Worm (Caenorhabditis elegans) whole organism, L2 larva: ENCODE measurements around the gene glc-1.
A peak's percentile ranks its signal among the peaks of the same experiment; 100 is the strongest.

ENCODE experiments used
- C34F6.9 ChIP-seq: fragments of 150-350 bp; optimal IDR thresholded peaks from 2 replicates; lab custom pipeline; 2014; ENCODE audit warnings: missing biosample characterization, missing genetic modification characterization
- R02D3.7 ChIP-seq: fragments of 150-350 bp; optimal IDR thresholded peaks from 2 replicates; lab custom pipeline; 2014; ENCODE audit warnings: missing biosample characterization, missing genetic modification characterization
- Y55F3AM.14 ChIP-seq: fragments of 200-800 bp; sonication (Bioruptor generic); optimal IDR thresholded peaks from 2 replicates; lab custom pipeline; 2018; ENCODE audit warnings: mild to moderate bottlenecking, missing genetic modification characterization, missing compliant biosample characterization
- alr-1 ChIP-seq: fragments of 150-350 bp; optimal IDR thresholded peaks from 2 replicates; lab custom pipeline; 2014; ENCODE audit warnings: missing biosample characterization, missing genetic modification characterization
- ama-1 ChIP-seq: fragments of 150-350 bp; optimal IDR thresholded peaks from 2 replicates; lab custom pipeline; 2018; ENCODE audit warnings: inconsistent platforms
- blmp-1 ChIP-seq: sonication (generic microtip); optimal IDR thresholded peaks from 2 replicates; lab custom pipeline; 2017; ENCODE audit warnings: missing genetic modification characterization, mild to moderate bottlenecking, missing compliant biosample characterization, antibody characterized with exemption, moderate library complexity; ENCODE audit not compliant: insufficient read depth
- ceh-16 ChIP-seq: fragments of 150-350 bp; optimal IDR thresholded peaks from 2 replicates; lab custom pipeline; 2014; ENCODE audit warnings: missing biosample characterization, missing genetic modification characterization
- ceh-82 ChIP-seq: fragments of 150-350 bp; optimal IDR thresholded peaks from 2 replicates; lab custom pipeline; 2014; ENCODE audit warnings: missing biosample characterization, missing genetic modification characterization
- crh-2 ChIP-seq: sonication (generic microtip); optimal IDR thresholded peaks from 2 replicates; lab custom pipeline; 2017; ENCODE audit warnings: missing biosample characterization, missing genetic modification characterization
- dmd-4 ChIP-seq: sonication (generic microtip); optimal IDR thresholded peaks from 2 replicates; lab custom pipeline; 2017; ENCODE audit warnings: missing biosample characterization, missing genetic modification characterization
- egl-27 ChIP-seq: sonication (generic microtip); optimal IDR thresholded peaks from 3 replicates; lab custom pipeline; 2017; ENCODE audit warnings: missing biosample characterization, missing genetic modification reagents, missing genetic modification characterization
- elt-3 ChIP-seq: sonication (generic microtip); optimal IDR thresholded peaks from 2 replicates; lab custom pipeline; 2017; ENCODE audit warnings: missing biosample characterization, missing genetic modification characterization
- fos-1 ChIP-seq: fragments of 150-350 bp; optimal IDR thresholded peaks from 2 replicates; lab custom pipeline; 2014; ENCODE audit warnings: missing biosample characterization, missing genetic modification characterization
- gmeb-1 ChIP-seq: fragments of 150-350 bp; optimal IDR thresholded peaks from 2 replicates; lab custom pipeline; 2014; ENCODE audit warnings: missing biosample characterization, missing genetic modification characterization
- lin-11 ChIP-seq: fragments of 150-350 bp; sonication (generic microtip); optimal IDR thresholded peaks from 2 replicates; lab custom pipeline; 2014; ENCODE audit warnings: missing biosample characterization, missing genetic modification characterization, inconsistent platforms, mixed read lengths
- lin-13 ChIP-seq: fragments of 150-350 bp; optimal IDR thresholded peaks from 2 replicates; lab custom pipeline; 2014; ENCODE audit warnings: missing biosample characterization, missing genetic modification reagents, missing genetic modification characterization
- mab-5 ChIP-seq: fragments of 150-350 bp; optimal IDR thresholded peaks from 2 replicates; lab custom pipeline; 2014; ENCODE audit warnings: missing biosample characterization, missing genetic modification characterization
- mbf-1 ChIP-seq: sonication (generic microtip); optimal IDR thresholded peaks from 2 replicates; lab custom pipeline; 2017; ENCODE audit warnings: missing biosample characterization, missing genetic modification characterization
- mdl-1 ChIP-seq, 2 experiments: fragments of 150-350 bp in 1 of 2; sonication (generic microtip) in 1 of 2; optimal IDR thresholded peaks; 2 replicates each; lab custom pipeline; 2017; ENCODE audit warnings: missing biosample characterization in 2 of 2, missing genetic modification characterization in 2 of 2
- nhr-10 ChIP-seq: sonication (generic microtip); optimal IDR thresholded peaks from 2 replicates; lab custom pipeline; 2017; ENCODE audit warnings: missing biosample characterization, missing genetic modification characterization
- nhr-11 ChIP-seq: fragments of 150-350 bp; optimal IDR thresholded peaks from 2 replicates; lab custom pipeline; 2014; ENCODE audit warnings: missing biosample characterization, missing genetic modification characterization
- nhr-21 ChIP-seq: fragments of 150-350 bp; optimal IDR thresholded peaks from 2 replicates; lab custom pipeline; 2014; ENCODE audit warnings: missing biosample characterization, missing genetic modification characterization
- nhr-23 ChIP-seq: fragments of 150-350 bp; optimal IDR thresholded peaks from 2 replicates; lab custom pipeline; 2014; ENCODE audit warnings: missing biosample characterization, missing genetic modification reagents, missing genetic modification characterization
- nhr-237 ChIP-seq: fragments of 150-350 bp; optimal IDR thresholded peaks from 2 replicates; lab custom pipeline; 2014; ENCODE audit warnings: missing biosample characterization, missing genetic modification characterization
- nhr-25 ChIP-seq: fragments of 150-350 bp; sonication (generic microtip); optimal IDR thresholded peaks from 3 replicates; lab custom pipeline; 2014; ENCODE audit warnings: missing biosample characterization, missing genetic modification characterization
- nhr-6 ChIP-seq: fragments of 150-350 bp; optimal IDR thresholded peaks from 2 replicates; lab custom pipeline; 2014; ENCODE audit warnings: missing biosample characterization, missing genetic modification characterization
- peb-1 ChIP-seq: fragments of 150-350 bp; optimal IDR thresholded peaks from 2 replicates; lab custom pipeline; 2014; ENCODE audit warnings: missing biosample characterization, missing genetic modification characterization
- sem-4 ChIP-seq: fragments of 150-350 bp; optimal IDR thresholded peaks from 2 replicates; lab custom pipeline; 2014; ENCODE audit warnings: missing biosample characterization, missing genetic modification reagents, missing genetic modification characterization
- skn-1 ChIP-seq: sonication (generic microtip); optimal IDR thresholded peaks from 2 replicates; lab custom pipeline; 2017; ENCODE audit warnings: missing biosample characterization, missing genetic modification characterization
- sma-9 ChIP-seq, 2 experiments: fragments of 150-350 bp in 1 of 2; sonication (generic microtip) in 1 of 2; optimal IDR thresholded peaks; 2 replicates each; lab custom pipeline; 2014 to 2016; ENCODE audit warnings: missing genetic modification characterization in 2 of 2, mild to moderate bottlenecking in 1 of 2, missing biosample characterization in 1 of 2, missing compliant biosample characterization in 1 of 2, missing genetic modification reagents in 1 of 2, moderate library complexity in 1 of 2
- snpc-4 ChIP-seq: fragments of 150-350 bp; optimal IDR thresholded peaks from 2 replicates; lab custom pipeline; 2014; ENCODE audit warnings: missing biosample characterization, missing genetic modification characterization
- unc-39 ChIP-seq: fragments of 150-350 bp; optimal IDR thresholded peaks from 2 replicates; lab custom pipeline; 2014; ENCODE audit warnings: missing biosample characterization, missing genetic modification characterization
- unc-55 ChIP-seq: fragments of 150-350 bp; sonication (generic microtip); optimal IDR thresholded peaks from 3 replicates; lab custom pipeline; 2014; ENCODE audit warnings: missing biosample characterization, missing genetic modification reagents, missing genetic modification characterization
- zag-1 ChIP-seq: fragments of 150-350 bp; optimal IDR thresholded peaks from 2 replicates; lab custom pipeline; 2014; ENCODE audit warnings: missing biosample characterization, missing genetic modification characterization
- ztf-11 ChIP-seq: sonication (generic microtip); optimal IDR thresholded peaks from 2 replicates; lab custom pipeline; 2017; ENCODE audit warnings: missing biosample characterization, missing genetic modification characterization
- ztf-4 ChIP-seq: fragments of 150-350 bp; optimal IDR thresholded peaks from 2 replicates; lab custom pipeline; 2014; ENCODE audit warnings: missing biosample characterization, missing genetic modification characterization

Gene glc-1

ce11 chrV:16226581-16226980, 7.1 kb downstream of the glc-1 start, which contains the start of gene F11A5.13:
TSS of gene F11A5.13 (minus strand) at chrV:16226681.
- TF ChIP-seq unc-39 (no peak), dmd-4 (tag; lab: Kevin White, UChicago) (no peak), alr-1 (tag; lab: Kevin White, UChicago) (no peak), ama-1 (lab: Kevin White, UChicago) (no peak), lin-13 (GFP tag; lab: Kevin White, UChicago) (no peak), ztf-11 (tag; lab: Kevin White, UChicago) (no peak), elt-3 (tag; lab: Kevin White, UChicago) (no peak), snpc-4 (tag; lab: Kevin White, UChicago) (no peak), gmeb-1 (tag; lab: Kevin White, UChicago) (no peak), ceh-82 (tag; lab: Kevin White, UChicago) (no peak), nhr-25 (tag; lab: Kevin White, UChicago) (no peak), C34F6.9 (no peak), mdl-1 (tag; optimal IDR thresholded peaks at IDR 0.05; lab: Kevin White, UChicago) (no peak), ztf-4 (tag; lab: Kevin White, UChicago) (no peak), nhr-6 (tag; lab: Kevin White, UChicago) (no peak), fos-1 (tag; lab: Kevin White, UChicago) (no peak), sma-9 (GFP tag; optimal IDR thresholded peaks at IDR 0.05; lab: Kevin White, UChicago) (no peak), sma-9 (tag; optimal IDR thresholded peaks at IDR 0.05; lab: Kevin White, UChicago) (no peak), ceh-16 (tag; lab: Kevin White, UChicago) (no peak), nhr-11 (tag; lab: Kevin White, UChicago) (no peak), nhr-10 (tag; lab: Kevin White, UChicago) (no peak)
- TF ChIP-seq, all 48 proteins: peak for 0

- TF ChIP-seq skn-1 (tag; lab: Kevin White, UChicago) (no peak), mdl-1 (tag; optimal IDR thresholded peaks at IDR 0.05; lab: Kevin White, UChicago) (no peak), lin-11 (tag; lab: Kevin White, UChicago) (no peak), nhr-23 (tag; lab: Kevin White, UChicago) (no peak), unc-39 (no peak), nhr-25 (tag; lab: Kevin White, UChicago) (no peak)
Measured at ce11 chrV:16229439-16229838, 10.0 kb downstream of the glc-1 start.

DNA sequence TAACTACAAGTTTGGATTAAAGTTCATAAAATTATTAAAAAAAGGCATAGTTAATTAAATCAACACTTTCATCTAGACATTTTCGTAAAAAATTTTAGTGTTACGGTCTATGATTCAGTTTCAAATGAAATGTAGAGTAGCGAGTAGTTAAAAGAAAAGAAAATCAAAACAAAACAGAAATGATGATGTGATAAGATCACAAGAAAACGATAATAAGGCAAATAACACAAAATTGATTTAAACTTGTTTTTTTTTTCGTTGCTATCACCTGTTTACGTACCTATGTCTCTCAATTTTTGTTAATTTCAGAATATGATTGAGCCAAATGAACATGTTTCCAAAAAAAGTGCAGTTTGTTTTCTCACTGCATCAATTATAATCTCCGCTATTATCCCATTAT, 10.5 kb downstream of the glc-1 start, which contains the start of the genes F21H7.2 and F21H7.12:
TSS of gene F21H7.2 (minus strand) at position 101 of the 400 bp plus-strand sequence.
TSS of gene F21H7.12 (plus strand) at position 270 of the 400 bp plus-strand sequence.
- TF ChIP-seq nhr-21 (no peak), Y55F3AM.14 (no peak), nhr-6 (tag; lab: Kevin White, UChicago) (no peak), blmp-1 (tag; lab: Kevin White, UChicago) (no peak), fos-1 (tag; lab: Kevin White, UChicago) (no peak), ztf-11 (tag; lab: Kevin White, UChicago) (no peak), ama-1 (lab: Kevin White, UChicago) (no peak), ztf-4 (tag; lab: Kevin White, UChicago) (no peak), sem-4 (no peak), gmeb-1 (tag; lab: Kevin White, UChicago) (no peak), zag-1 (tag; lab: Kevin White, UChicago) (no peak), lin-11 (tag; lab: Kevin White, UChicago) (no peak), lin-13 (GFP tag; lab: Kevin White, UChicago) (no peak), unc-55 (GFP tag; lab: Kevin White, UChicago) (no peak), sma-9 (GFP tag; optimal IDR thresholded peaks at IDR 0.05; lab: Kevin White, UChicago) (no peak), sma-9 (tag; optimal IDR thresholded peaks at IDR 0.05; lab: Kevin White, UChicago) (no peak), mbf-1 (tag; lab: Kevin White, UChicago) (no peak), nhr-10 (tag; lab: Kevin White, UChicago) (no peak), crh-2 (tag; lab: Kevin White, UChicago) (no peak)

DNA sequence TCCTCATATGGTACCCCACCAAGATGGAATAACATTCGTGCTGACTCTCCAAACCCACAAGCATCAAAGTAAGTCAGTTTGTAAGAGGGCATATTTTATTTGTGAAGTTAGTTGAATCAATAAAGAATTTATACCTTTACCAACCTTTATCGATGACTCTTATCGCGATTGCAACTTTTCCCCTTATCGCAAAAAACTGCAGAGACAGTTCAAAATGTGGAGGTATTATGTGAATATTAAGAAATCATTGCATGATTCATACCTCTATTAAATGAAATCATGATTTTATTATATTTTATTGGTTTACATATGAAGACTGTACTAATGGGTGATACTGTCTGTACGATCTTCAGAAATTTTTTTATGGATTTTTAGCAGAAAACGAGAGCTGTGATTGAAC, 12.7 kb downstream of the glc-1 start, which contains the start of gene gst-22:
TSS of gene gst-22 (minus strand) at position 103 of the 400 bp plus-strand sequence.
- no peak for TF ChIP-seq peb-1 (tag; lab: Kevin White, UChicago)
- peak; percentile 5 for TF ChIP-seq gmeb-1 (tag; lab: Kevin White, UChicago)
- no peak for TF ChIP-seq R02D3.7 (tag; lab: Kevin White, UChicago)
- no peak for TF ChIP-seq nhr-23 (tag; lab: Kevin White, UChicago)
- TF ChIP-seq nhr-237 (tag; lab: Kevin White, UChicago): no peak
- no peak for TF ChIP-seq zag-1 (tag; lab: Kevin White, UChicago)
- TF ChIP-seq elt-3 (tag; lab: Kevin White, UChicago): no peak
- no peak for TF ChIP-seq blmp-1 (tag; lab: Kevin White, UChicago)
- TF ChIP-seq skn-1 (tag; lab: Kevin White, UChicago): peak; percentile 10
- TF ChIP-seq snpc-4 (tag; lab: Kevin White, UChicago): no peak
- TF ChIP-seq ztf-11 (tag; lab: Kevin White, UChicago): no peak
- TF ChIP-seq sma-9 (GFP tag; optimal IDR thresholded peaks at IDR 0.05; lab: Kevin White, UChicago): peak; percentile 56
- TF ChIP-seq sma-9 (tag; optimal IDR thresholded peaks at IDR 0.05; lab: Kevin White, UChicago): no peak
- no peak for TF ChIP-seq egl-27 (tag; lab: Kevin White, UChicago)
- peak; percentile 99 for TF ChIP-seq fos-1 (tag; lab: Kevin White, UChicago)
- no peak for TF ChIP-seq mab-5
- no peak for TF ChIP-seq nhr-10 (tag; lab: Kevin White, UChicago)
